Worm (Caenorhabditis elegans) whole organism, L4/young adult: Measurements from ENCODE around the gene F26F4.2.
"Not testable (repeated sequence)": the region's sequence is repeated elsewhere in the genome, so short reads cannot be mapped to it uniquely, and the experiment has no call there.

Source experiments
- W03F9.2 ChIP-seq: fragments of 150-350 bp; optimal IDR thresholded peaks from 2 replicates; lab custom pipeline; 2014; ENCODE audit warnings: missing biosample characterization, missing genetic modification characterization
- dao-5 ChIP-seq: sonication (generic microtip); optimal IDR thresholded peaks from 2 replicates; lab custom pipeline; 2016; ENCODE audit warnings: missing genotype, missing genetic modification characterization, moderate library complexity, missing compliant biosample characterization
- him-1 ChIP-seq: sonication (generic microtip); optimal IDR thresholded peaks from 2 replicates; lab custom pipeline; 2016; ENCODE audit warnings: missing genotype, missing genetic modification reagents, missing genetic modification characterization, missing compliant biosample characterization

The F26F4.2 gene

ce11 chrIII:4917960-4918712, 7.1 kb downstream of the F26F4.2 start, which contains the start of gene rpb-8:
rpb-8 (minus strand) TSS chrIII:4918008.
- TF ChIP-seq him-1 (tag; lab: Kevin White, UChicago) (no peak), W03F9.2 (peak; percentile 60)

ce11 chrIII:4918906-4919305, 7.8 kb downstream of the F26F4.2 start:
- TF ChIP-seq him-1 (tag; lab: Kevin White, UChicago) (no peak), W03F9.2 (no peak), dao-5 (tag; lab: Kevin White, UChicago) (no peak)

DNA sequence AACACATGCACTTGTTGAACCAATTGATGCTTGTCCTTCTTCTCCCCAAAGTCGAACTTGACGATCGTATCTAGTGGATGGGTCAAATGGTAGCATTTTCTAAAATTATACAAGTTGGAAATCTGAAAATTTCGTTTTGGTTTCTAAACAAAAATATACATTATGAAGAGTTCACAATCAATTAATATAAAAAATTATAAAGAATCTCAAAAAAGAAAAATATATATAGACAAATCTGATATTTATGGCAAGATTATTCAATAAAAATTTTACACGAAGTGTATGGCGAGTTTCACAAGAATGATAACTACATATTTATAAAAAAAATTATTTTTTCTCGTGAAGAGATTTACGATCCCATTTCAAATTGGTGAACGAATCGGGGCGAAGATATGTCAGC, 9.2 kb downstream of the F26F4.2 start, which contains the start of gene ula-1:
TSS of gene ula-1 (minus strand) at position 101 of the 400 bp plus-strand sequence.
- TF ChIP-seq W03F9.2 (no peak), him-1 (tag; lab: Kevin White, UChicago) (no peak), dao-5 (tag; lab: Kevin White, UChicago) (no peak)

ce11 chrIII:4922020-4922419, 11.0 kb downstream of the F26F4.2 start, which contains the start of gene mmab-1:
mmab-1 (minus strand) TSS chrIII:4922114.
- TF ChIP-seq him-1 (tag; lab: Kevin White, UChicago); dao-5 (tag; lab: Kevin White, UChicago); W03F9.2: not testable (repeated sequence)

ce11 chrIII:4924134-4924533, 13.1 kb downstream of the F26F4.2 start:
- TF ChIP-seq W03F9.2 (no peak), him-1 (tag; lab: Kevin White, UChicago) (no peak), dao-5 (tag; lab: Kevin White, UChicago) (no peak)

- peak; percentile 79 for TF ChIP-seq W03F9.2
- no peak for TF ChIP-seq dao-5 (tag; lab: Kevin White, UChicago)
Measured at ce11 chrIII:4930154-4930679, 19.2 kb downstream of the F26F4.2 start, which contains the start of gene set-2. set-2 (minus strand) TSS chrIII:4930204.

- no peak for TF ChIP-seq W03F9.2
- no peak for TF ChIP-seq him-1 (tag; lab: Kevin White, UChicago)
- TF ChIP-seq dao-5 (tag; lab: Kevin White, UChicago) = no peak
Measured at ce11 chrIII:4932203-4932699, 21.2 kb downstream of the F26F4.2 start, which contains the start of the genes C26E6.12 and eri-9. C26E6.12 (minus strand) TSS chrIII:4932253. eri-9 (plus strand) TSS chrIII:4932450.

DNA sequence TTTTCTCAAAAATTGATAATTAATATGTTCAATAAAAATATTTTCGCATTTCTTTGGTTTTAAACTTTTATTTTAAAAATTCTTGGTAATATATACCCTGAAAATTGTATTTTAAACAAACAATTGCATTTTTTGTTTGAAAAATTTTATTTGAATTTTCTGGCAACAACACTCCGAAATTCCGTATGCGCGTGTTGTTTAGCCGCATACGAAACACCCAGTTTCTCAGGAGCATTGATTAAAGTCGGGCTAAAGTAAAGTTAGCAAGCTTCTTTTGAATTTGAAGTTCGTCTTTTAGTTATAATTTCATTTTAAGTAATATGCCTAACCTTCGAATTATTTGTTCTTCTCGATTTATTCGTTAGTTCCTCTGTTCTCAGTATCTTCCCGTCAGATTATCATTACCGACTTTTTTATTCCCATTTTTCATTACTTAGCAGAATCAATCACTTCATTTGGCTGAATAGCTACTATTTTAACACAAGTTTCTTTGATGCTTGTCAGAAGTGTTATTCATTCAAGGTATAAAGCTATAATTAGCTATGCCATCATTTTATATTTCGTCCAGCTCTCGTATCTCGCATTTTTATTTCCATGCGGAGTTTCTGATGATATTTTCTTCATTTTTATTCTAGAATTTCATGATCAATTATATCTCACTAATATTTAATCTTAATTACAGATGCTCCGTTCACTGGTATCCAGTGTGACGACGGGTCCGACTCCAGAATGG, 24.0 kb downstream of the F26F4.2 start, which contains the start of gene mrps-18C:
TSS of gene mrps-18C (plus strand) at position 683 of the 733 bp plus-strand sequence.
- TF ChIP-seq him-1 (tag; lab: Kevin White, UChicago) (no peak), dao-5 (tag; lab: Kevin White, UChicago) (no peak), W03F9.2 (no peak)

DNA sequence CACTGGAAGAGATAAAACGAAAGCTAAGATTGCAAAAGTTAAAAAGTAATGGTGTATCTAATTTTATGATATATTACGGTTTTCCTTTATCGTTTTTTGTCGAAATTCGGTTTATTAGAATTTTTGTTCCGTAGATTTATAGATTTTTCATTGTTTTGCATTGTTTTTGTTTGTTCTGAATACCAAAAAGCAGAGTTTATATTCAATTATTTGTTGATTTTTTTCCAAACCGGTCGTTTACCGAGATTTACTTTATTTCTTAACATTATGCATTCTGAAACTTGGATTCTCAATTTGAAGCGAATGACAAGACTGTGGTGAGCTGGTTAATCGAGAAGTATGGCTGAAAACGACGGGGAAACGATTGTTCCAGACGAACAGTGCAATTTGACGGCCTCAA, 26.0 kb downstream of the F26F4.2 start, which contains the start of gene fsn-1:
TSS of gene fsn-1 (plus strand) at position 301 of the 400 bp plus-strand sequence.
- TF ChIP-seq him-1 (tag; lab: Kevin White, UChicago) (no peak), dao-5 (tag; lab: Kevin White, UChicago) (no peak), W03F9.2 (no peak)

ce11 chrIII:4939267-4939666, 28.2 kb downstream of the F26F4.2 start, which contains the start of gene rpb-2:
rpb-2 (plus strand) TSS chrIII:4939567.
- TF ChIP-seq W03F9.2 (no peak), dao-5 (tag; lab: Kevin White, UChicago) (no peak), him-1 (tag; lab: Kevin White, UChicago) (no peak)

DNA sequence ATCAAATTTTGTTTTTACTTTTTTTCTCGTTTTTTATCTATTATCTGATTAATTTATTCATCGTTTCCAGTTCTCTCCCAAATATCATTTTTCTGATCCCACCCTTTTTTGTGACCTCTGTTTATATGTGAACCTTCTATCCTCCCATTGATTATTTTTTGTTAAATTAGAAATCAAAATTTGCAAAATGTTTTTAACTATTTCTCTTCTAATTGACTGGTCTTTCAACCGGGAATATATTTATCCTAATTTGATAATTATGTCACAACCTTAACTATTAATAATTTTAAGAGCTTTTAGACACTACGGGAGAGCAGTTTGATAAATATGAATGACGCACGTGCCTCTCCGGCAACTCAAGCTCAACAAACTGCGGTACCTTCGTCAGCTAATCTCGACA, 33.2 kb downstream of the F26F4.2 start, which contains the start of gene ntl-9:
TSS of gene ntl-9 (plus strand) at position 301 of the 400 bp plus-strand sequence.
- TF ChIP-seq W03F9.2 (no peak), him-1 (tag; lab: Kevin White, UChicago) (no peak), dao-5 (tag; lab: Kevin White, UChicago) (no peak)

ce11 chrIII:4947352-4947751, 36.3 kb downstream of the F26F4.2 start:
- TF ChIP-seq dao-5 (tag; lab: Kevin White, UChicago) (no peak), W03F9.2 (no peak), him-1 (tag; lab: Kevin White, UChicago) (no peak)

DNA sequence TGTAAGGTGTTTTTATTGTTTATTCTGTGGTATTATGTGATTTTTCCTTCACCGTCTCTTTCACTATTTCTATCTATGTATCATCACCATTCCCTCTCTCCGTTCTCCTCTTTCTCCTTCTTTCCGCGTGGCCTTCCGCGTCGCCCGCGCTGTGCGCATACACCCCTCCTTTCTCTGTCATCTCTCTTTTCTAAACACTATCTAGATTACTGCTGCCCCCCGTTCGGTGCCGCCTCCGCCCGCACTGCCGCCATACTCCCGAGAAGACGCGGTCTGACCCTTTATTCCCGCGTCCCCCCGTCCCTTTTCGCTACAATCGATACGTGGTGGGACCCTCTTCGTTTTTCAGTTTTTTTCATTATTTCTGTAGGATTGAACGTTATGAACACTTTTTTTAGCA, 37.6 kb downstream of the F26F4.2 start:
- TF ChIP-seq him-1 (tag; lab: Kevin White, UChicago) (no peak), W03F9.2 (no peak), dao-5 (tag; lab: Kevin White, UChicago) (no peak)
